Worm (Caenorhabditis elegans) whole organism, late embryonic: Measurements from ENCODE around the gene fbxa-82.
"Not testable (repeated sequence)": the region's sequence is repeated elsewhere in the genome, so short reads cannot be mapped to it uniquely, and the experiment has no call there.

Source experiments
- F13H6.1 ChIP-seq: sonication (generic microtip); optimal IDR thresholded peaks from 2 replicates; lab custom pipeline; 2016; ENCODE audit warnings: missing genetic modification characterization, missing compliant biosample characterization
- K02D7.2 ChIP-seq: sonication (generic microtip); optimal IDR thresholded peaks from 2 replicates; lab custom pipeline; 2017; ENCODE audit warnings: mild to moderate bottlenecking, missing genetic modification characterization, missing compliant biosample characterization
- ceh-14 ChIP-seq: sonication (generic microtip); optimal IDR thresholded peaks from 2 replicates; lab custom pipeline; 2016; ENCODE audit warnings: missing genotype, missing genetic modification characterization, missing compliant biosample characterization
- ceh-19 ChIP-seq: fragments of 200-800 bp; sonication (Bioruptor generic); optimal IDR thresholded peaks from 2 replicates; lab custom pipeline; 2018; ENCODE audit warnings: mild to moderate bottlenecking, missing genetic modification characterization, missing compliant biosample characterization
- ceh-2 ChIP-seq: sonication (generic microtip); optimal IDR thresholded peaks from 2 replicates; lab custom pipeline; 2016; ENCODE audit warnings: missing genotype, missing genetic modification characterization, missing compliant biosample characterization
- ceh-22 ChIP-seq: sonication (generic microtip); optimal IDR thresholded peaks from 2 replicates; lab custom pipeline; 2017; ENCODE audit warnings: missing biosample characterization, missing genetic modification characterization
- ceh-24 ChIP-seq: sonication (generic microtip); optimal IDR thresholded peaks from 2 replicates; lab custom pipeline; 2016; ENCODE audit warnings: mild to moderate bottlenecking, missing genetic modification characterization, missing compliant biosample characterization
- ceh-30 ChIP-seq: fragments of 150-350 bp; optimal IDR thresholded peaks from 2 replicates; lab custom pipeline; 2014; ENCODE audit warnings: missing biosample characterization, missing genetic modification characterization
- ceh-34 ChIP-seq: sonication (generic microtip); optimal IDR thresholded peaks from 2 replicates; lab custom pipeline; 2016; ENCODE audit warnings: mild to moderate bottlenecking, missing genetic modification characterization, missing compliant biosample characterization
- dve-1 ChIP-seq: sonication (generic microtip); optimal IDR thresholded peaks from 2 replicates; lab custom pipeline; 2017; ENCODE audit warnings: antibody characterized with exemption, mild to moderate bottlenecking, missing genetic modification characterization, missing compliant biosample characterization
- elt-2 ChIP-seq: sonication (generic microtip); optimal IDR thresholded peaks from 2 replicates; lab custom pipeline; 2016; ENCODE audit warnings: missing genetic modification reagents, missing genetic modification characterization, missing compliant biosample characterization
- fax-1 ChIP-seq: sonication (generic microtip); optimal IDR thresholded peaks from 2 replicates; lab custom pipeline; 2016; ENCODE audit warnings: missing genotype, missing genetic modification characterization, missing compliant biosample characterization
- fkh-10 ChIP-seq: fragments of 150-350 bp; optimal IDR thresholded peaks from 2 replicates; lab custom pipeline; 2014; ENCODE audit warnings: missing biosample characterization, missing genetic modification reagents, missing genetic modification characterization
- gmeb-2 ChIP-seq: sonication (generic microtip); optimal IDR thresholded peaks from 2 replicates; lab custom pipeline; 2016; ENCODE audit warnings: missing genetic modification characterization, inconsistent platforms, missing compliant biosample characterization
- hlh-15 ChIP-seq: sonication (generic microtip); optimal IDR thresholded peaks from 2 replicates; lab custom pipeline; 2016; ENCODE audit warnings: missing genetic modification characterization, missing compliant biosample characterization
- hlh-30 ChIP-seq: sonication (generic microtip); optimal IDR thresholded peaks from 2 replicates; lab custom pipeline; 2017; ENCODE audit warnings: antibody characterized with exemption, missing genetic modification characterization, missing compliant biosample characterization; ENCODE audit not compliant: insufficient read depth
- hlh-8 ChIP-seq: sonication (generic microtip); optimal IDR thresholded peaks from 2 replicates; lab custom pipeline; 2016; ENCODE audit warnings: missing genotype, missing genetic modification characterization, missing compliant biosample characterization
- lin-11 ChIP-seq: fragments of 200-800 bp; sonication (Bioruptor generic); optimal IDR thresholded peaks from 2 replicates; lab custom pipeline; 2018; ENCODE audit warnings: mild to moderate bottlenecking, missing genetic modification characterization, missing compliant biosample characterization
- madf-2 ChIP-seq: sonication (generic microtip); optimal IDR thresholded peaks from 2 replicates; lab custom pipeline; 2017; ENCODE audit warnings: missing genetic modification characterization, missing compliant biosample characterization
- mec-3 ChIP-seq: sonication (generic microtip); optimal IDR thresholded peaks from 2 replicates; lab custom pipeline; 2016; ENCODE audit warnings: borderline replicate concordance, missing genetic modification characterization, missing compliant biosample characterization
- nhr-232 ChIP-seq: sonication (generic microtip); optimal IDR thresholded peaks from 2 replicates; lab custom pipeline; 2016; ENCODE audit warnings: missing genetic modification characterization, missing compliant biosample characterization
- odd-2 ChIP-seq: sonication (generic microtip); optimal IDR thresholded peaks from 2 replicates; lab custom pipeline; 2017; ENCODE audit warnings: antibody characterized with exemption, mild to moderate bottlenecking, missing genetic modification characterization, missing compliant biosample characterization
- pag-3 ChIP-seq: sonication (generic microtip); optimal IDR thresholded peaks from 2 replicates; lab custom pipeline; 2016; ENCODE audit warnings: missing compliant biosample characterization, missing genetic modification characterization, borderline replicate concordance
- pat-9 ChIP-seq: fragments of 200-800 bp; sonication (Bioruptor generic); optimal IDR thresholded peaks from 2 replicates; lab custom pipeline; 2018; ENCODE audit warnings: mild to moderate bottlenecking, missing genetic modification characterization, moderate library complexity, missing compliant biosample characterization
- pax-1 ChIP-seq: fragments of 150-350 bp; optimal IDR thresholded peaks from 2 replicates; lab custom pipeline; 2014; ENCODE audit warnings: missing biosample characterization, missing genetic modification characterization
- pros-1 ChIP-seq: fragments of 150-350 bp; optimal IDR thresholded peaks from 2 replicates; lab custom pipeline; 2014; ENCODE audit warnings: missing biosample characterization, missing genetic modification reagents, missing genetic modification characterization
- ref-2 ChIP-seq: sonication (generic microtip); optimal IDR thresholded peaks from 2 replicates; lab custom pipeline; 2016; ENCODE audit warnings: missing genetic modification characterization, missing compliant biosample characterization
- rnt-1 ChIP-seq: sonication (generic microtip); optimal IDR thresholded peaks from 2 replicates; lab custom pipeline; 2016; ENCODE audit warnings: missing genetic modification characterization, missing compliant biosample characterization
- ttx-3 ChIP-seq: sonication (generic microtip); optimal IDR thresholded peaks from 2 replicates; lab custom pipeline; 2016; ENCODE audit warnings: missing genetic modification reagents, missing genetic modification characterization, missing compliant biosample characterization
- unc-55 ChIP-seq: sonication (generic microtip); optimal IDR thresholded peaks from 2 replicates; lab custom pipeline; 2017; ENCODE audit warnings: missing biosample characterization, missing genetic modification reagents, missing genetic modification characterization
- zip-5 ChIP-seq: sonication (generic microtip); optimal IDR thresholded peaks from 2 replicates; lab custom pipeline; 2016; ENCODE audit warnings: missing genetic modification characterization, missing compliant biosample characterization
- ztf-16 ChIP-seq: sonication (generic microtip); optimal IDR thresholded peaks from 2 replicates; lab custom pipeline; 2017; ENCODE audit warnings: missing genetic modification characterization, missing compliant biosample characterization

The fbxa-82 gene

ce11 chrV:15056346-15056839 is 4.1 kb upstream of the fbxa-82 start:
- TF ChIP-seq ceh-24 (tag; lab: Kevin White, UChicago), result no peak

- no peak for TF ChIP-seq lin-11
- TF ChIP-seq ceh-34 (tag; lab: Kevin White, UChicago), result no peak
- no peak for TF ChIP-seq ceh-24 (tag; lab: Kevin White, UChicago)
- no peak for TF ChIP-seq fax-1 (tag; lab: Kevin White, UChicago)
- TF ChIP-seq nhr-232 (tag; lab: Kevin White, UChicago), result no peak
- no peak for TF ChIP-seq hlh-8
- no peak for TF ChIP-seq pat-9 (tag; lab: Kevin White, UChicago)
- no peak for TF ChIP-seq madf-2
- no peak for TF ChIP-seq fkh-10 (GFP tag; lab: Kevin White, UChicago)
- no peak for TF ChIP-seq ztf-16 (tag; lab: Kevin White, UChicago)
- TF ChIP-seq pax-1, result no peak
Measured at ce11 chrV:15055873-15056272, 3.5 kb upstream of the fbxa-82 start, which contains the start of gene C25D7.16. C25D7.16 (plus strand) TSS chrV:15056173.

- TF ChIP-seq ceh-22 (tag; lab: Kevin White, UChicago) (no peak), F13H6.1 (no peak), pag-3 (no peak), gmeb-2 (tag; lab: Kevin White, UChicago) (no peak), ceh-30 (tag; lab: Kevin White, UChicago) (no peak), hlh-8 (no peak), ceh-2 (no peak), odd-2 (tag; lab: Kevin White, UChicago) (no peak), mec-3 (tag; lab: Kevin White, UChicago) (no peak), pros-1 (tag; lab: Kevin White, UChicago) (no peak)
Measured at ce11 chrV:15054733-15055132, 2.4 kb upstream of the fbxa-82 start.

ce11 chrV:15051720-15052119 is 610 bp downstream of the fbxa-82 start:
- TF ChIP-seq ceh-14 (tag; lab: Kevin White, UChicago) (no peak), ttx-3 (tag; lab: Kevin White, UChicago) (no peak), rnt-1 (no peak), ref-2 (tag; lab: Kevin White, UChicago) (no peak), hlh-15 (tag; lab: Kevin White, UChicago) (no peak), ceh-24 (tag; lab: Kevin White, UChicago) (no peak), gmeb-2 (tag; lab: Kevin White, UChicago) (no peak), elt-2 (tag; lab: Kevin White, UChicago) (no peak), unc-55 (GFP tag; lab: Kevin White, UChicago) (no peak), K02D7.2 (tag; lab: Kevin White, UChicago) (no peak), pag-3 (no peak), dve-1 (no peak), pros-1 (tag; lab: Kevin White, UChicago) (no peak), zip-5 (no peak), pax-1 (no peak)

- TF ChIP-seq ceh-19, result no peak
- peak; percentile 17 for TF ChIP-seq unc-55 (GFP tag; lab: Kevin White, UChicago)
Measured at ce11 chrV:15048107-15048506, 4.2 kb downstream of the fbxa-82 start, which contains the start of gene sdc-3. sdc-3 (minus strand) TSS chrV:15048207.

ce11 chrV:15036769-15037168 is 15.6 kb downstream of the fbxa-82 start, which contains the start of gene melo-3:
melo-3 (minus strand) TSS chrV:15036869.
- not testable (repeated sequence) for TF ChIP-seq ceh-30 (tag; lab: Kevin White, UChicago); hlh-8; hlh-30 (tag; lab: Kevin White, UChicago)
